Fruit fly (Drosophila melanogaster): ENCODE results near the gene CG7824.
A peak's percentile ranks its signal among the peaks of the same experiment; 100 is the strongest.

CG7824 gene

DNA sequence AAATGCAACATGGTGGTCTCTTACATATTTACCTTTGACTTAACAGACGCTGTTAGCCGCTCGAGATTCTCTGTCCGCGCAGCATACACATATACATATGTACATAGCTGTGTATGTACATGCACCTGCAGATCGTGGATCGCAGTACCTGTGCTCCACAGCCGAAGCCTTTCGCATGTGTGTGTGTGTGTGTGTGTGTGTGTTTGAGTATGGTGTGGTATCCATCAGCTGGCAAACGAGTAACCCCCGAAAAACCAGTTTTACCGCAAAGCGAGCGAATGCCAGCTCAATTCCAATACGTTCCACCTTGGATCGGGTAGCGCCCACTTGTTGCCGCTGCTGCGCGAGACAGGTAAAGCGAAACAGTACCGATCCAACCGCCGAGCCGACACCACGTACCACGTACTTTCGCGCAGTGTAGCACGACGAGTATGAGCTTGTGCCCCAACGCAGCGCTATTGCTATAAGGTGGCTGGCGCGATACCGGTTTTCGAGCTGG, 17.4 kb downstream of the CG7824 start, which contains the start of gene Cad99C (continued):
- TF ChIP-seq pita (GFP tag; optimal IDR thresholded peaks at IDR 0.05) = no peak
- no peak for TF ChIP-seq CG2129 (GFP tag; IDR thresholded peaks at IDR 0.05; ENCODE audit: partially characterized antibody)
- no peak for TF ChIP-seq CG4707 (GFP tag; optimal IDR thresholded peaks at IDR 0.05)
- TF ChIP-seq Taf1 (GFP tag; IDR thresholded peaks at IDR 0.05) = no peak
- TF ChIP-seq Opbp (GFP tag; IDR thresholded peaks at IDR 0.05; ENCODE audit: partially characterized antibody) = peak; percentile 57; the same call in 2 of the 3 replicates
- TF ChIP-seq Dbx (GFP tag; IDR thresholded peaks at IDR 0.05) = no peak
- 0 out of 2 replicates have a peak, but pooled peaks have one; percentile 9 for TF ChIP-seq CG42726 (GFP tag; IDR thresholded peaks at IDR 0.05; ENCODE audit: partially characterized antibody)
- peak in 1 of 3 experiments; percentile 76 for TF ChIP-seq Stat92E (GFP tag; optimal IDR thresholded peaks at IDR 0.05)
- no peak for TF ChIP-seq CG9797 (GFP tag; optimal IDR thresholded peaks at IDR 0.05)
- TF ChIP-seq pfk (GFP tag; optimal IDR thresholded peaks at IDR 0.05) = peak; percentile 92
- TF ChIP-seq CG13894 (tag; optimal IDR thresholded peaks at IDR 0.05) = peak; percentile 69
- no peak for TF ChIP-seq CG14710 (tag; optimal IDR thresholded peaks at IDR 0.05)
- peak; percentile 96 for TF ChIP-seq cg (GFP tag; optimal IDR thresholded peaks at IDR 0.05)
- TF ChIP-seq CG12155 (GFP tag; optimal IDR thresholded peaks at IDR 0.05) = peak; percentile 24
- no peak for TF ChIP-seq MESR4 (GFP tag; optimal IDR thresholded peaks at IDR 0.05)
- no peak for TF ChIP-seq CG7372 (GFP tag; IDR thresholded peaks at IDR 0.05)
- no peak for TF ChIP-seq Xrp1 (GFP tag; IDR thresholded peaks at IDR 0.05)
- TF ChIP-seq HLHmδ (GFP tag; optimal IDR thresholded peaks at IDR 0.05) = no peak
- no peak for TF ChIP-seq CG10267 (tag; optimal IDR thresholded peaks at IDR 0.05)
- peak; percentile 90 for TF ChIP-seq Jarid2 (GFP tag; optimal IDR thresholded peaks at IDR 0.05)
- peak; percentile 38 for TF ChIP-seq CG7987 (GFP tag; optimal IDR thresholded peaks at IDR 0.05)
- no peak for TF ChIP-seq bcd (GFP tag; optimal IDR thresholded peaks at IDR 0.05)
- TF ChIP-seq pan (optimal IDR thresholded peaks at IDR 0.05) = no peak
- TF ChIP-seq pan (GFP tag; optimal IDR thresholded peaks at IDR 0.05 in 1 of 2, IDR thresholded peaks at IDR 0.05 in 1 of 2) = peak in 1 of 2 experiments; percentile 32
- TF ChIP-seq CG10147 (GFP tag; optimal IDR thresholded peaks at IDR 0.05) = no peak
- no peak for TF ChIP-seq ap (GFP tag; IDR thresholded peaks at IDR 0.05)
- TF ChIP-seq odd (GFP tag; optimal IDR thresholded peaks at IDR 0.05) = no peak
- TF ChIP-seq CG34422 (GFP tag; IDR thresholded peaks at IDR 0.05) = 0 out of 3 replicates have a peak, but pooled peaks have one; percentile 38
- no peak for TF ChIP-seq CG30020 (tag; optimal IDR thresholded peaks at IDR 0.05)
- TF ChIP-seq CG7963 (GFP tag; IDR thresholded peaks at IDR 0.05; ENCODE audit: partially characterized antibody) = 0 out of 3 replicates have a peak, but pooled peaks have one; percentile 17
- TF ChIP-seq nmo (GFP tag; optimal IDR thresholded peaks at IDR 0.05) = no peak
- peak; percentile 89 for TF ChIP-seq kah (GFP tag; optimal IDR thresholded peaks at IDR 0.05)
- TF ChIP-seq CG13424 (tag; optimal IDR thresholded peaks at IDR 0.05) = no peak
- peak; percentile 31 for TF ChIP-seq HHEX (GFP tag; optimal IDR thresholded peaks at IDR 0.05)
- TF ChIP-seq pros (GFP tag; optimal IDR thresholded peaks at IDR 0.05) = peak; percentile 62
- no peak for TF ChIP-seq jing (GFP tag; optimal IDR thresholded peaks at IDR 0.05)
- TF ChIP-seq lab (GFP tag; optimal IDR thresholded peaks at IDR 0.05) = peak; percentile 31
- peak; percentile 5 for TF ChIP-seq CG7839 (tag; optimal IDR thresholded peaks at IDR 0.05)
- no peak for TF ChIP-seq CG14965 (GFP tag; optimal IDR thresholded peaks at IDR 0.05; ENCODE audit: borderline replicate concordance)
- no peak for TF ChIP-seq hb (GFP tag; IDR thresholded peaks at IDR 0.05; ENCODE audit: partially characterized antibody)
- TF ChIP-seq Abd-B (GFP tag; optimal IDR thresholded peaks at IDR 0.05) = no peak
- peak; percentile 14 for TF ChIP-seq oc (tag; optimal IDR thresholded peaks at IDR 0.05)
- no peak for TF ChIP-seq CG17328 (GFP tag; IDR thresholded peaks at IDR 0.05)
- TF ChIP-seq CG6765 (GFP tag; optimal IDR thresholded peaks at IDR 0.05) = no peak
- peak; percentile 36; the same call in 1 of the 2 replicates for TF ChIP-seq Adf1 (GFP tag; IDR thresholded peaks at IDR 0.05)
- peak; percentile 84 for TF ChIP-seq CG2199 (GFP tag; IDR thresholded peaks at IDR 0.05)
- TF ChIP-seq CG34224 (GFP tag; IDR thresholded peaks at IDR 0.05; ENCODE audit: partially characterized antibody) = no peak
- TF ChIP-seq CG31224 (GFP tag; IDR thresholded peaks at IDR 0.05) = 0 out of 2 replicates have a peak, but pooled peaks have one; percentile 15
